Worm (Caenorhabditis elegans) whole organism, early embryonic: ENCODE measurements around the gene col-101.

ENCODE experiments used
- B0310.2 ChIP-seq: sonication (generic microtip); optimal IDR thresholded peaks from 2 replicates; lab custom pipeline; 2016; ENCODE audit warnings: mild to moderate bottlenecking, missing genetic modification characterization, missing compliant biosample characterization
- ama-1 ChIP-seq: fragments of 150-350 bp; optimal IDR thresholded peaks from 2 replicates; lab custom pipeline; 2014
- ceh-36 ChIP-seq: sonication (generic microtip); optimal IDR thresholded peaks from 2 replicates; lab custom pipeline; 2016; ENCODE audit warnings: missing genetic modification characterization, inconsistent platforms, missing compliant biosample characterization
- hmbx-1 ChIP-seq: sonication (generic microtip); optimal IDR thresholded peaks from 2 replicates; lab custom pipeline; 2016; ENCODE audit warnings: mild to moderate bottlenecking, missing genetic modification characterization, missing compliant biosample characterization
- pes-1 ChIP-seq: fragments of 200-800 bp; sonication (Bioruptor generic); IDR thresholded peaks from 2 replicates; pipeline ENCODE4 v1.3.6; 2022; ENCODE audit warnings: missing genetic modification reagents, missing genetic modification characterization, missing compliant biosample characterization

DNA sequence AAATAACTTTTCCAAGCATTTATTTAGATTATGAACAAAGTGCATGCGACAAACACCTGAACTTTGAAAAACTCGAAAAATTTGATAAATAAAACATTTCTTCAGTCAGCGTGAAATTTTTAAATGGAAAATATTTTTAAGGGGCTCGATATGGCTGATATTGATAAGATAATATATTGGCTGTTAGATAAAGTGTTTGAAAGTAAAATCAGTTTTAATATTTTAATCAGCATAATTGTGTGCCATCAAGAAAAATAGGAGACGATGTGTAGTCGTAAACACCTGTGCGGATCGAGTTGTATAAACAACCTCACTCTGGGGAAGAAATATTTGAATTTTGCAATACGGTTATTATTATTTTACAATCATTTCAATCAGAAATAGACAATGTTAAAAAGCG lies 7.2 kb downstream of the col-101 start:
- TF ChIP-seq B0310.2 (tag; lab: Kevin White, UChicago): no peak
- TF ChIP-seq pes-1 (GFP tag; lab: Robert Waterston, UW): no peak
- TF ChIP-seq ama-1 (lab: Kevin White, UChicago): no peak
- no peak for TF ChIP-seq hmbx-1
- no peak for TF ChIP-seq ceh-36 (tag; lab: Kevin White, UChicago)
